Worm (Caenorhabditis elegans) whole organism, L4 larva: Measurements from ENCODE around the gene F46C5.10.

Experiments used
- daf-12 ChIP-seq: fragments of 150-350 bp; optimal IDR thresholded peaks from 2 replicates; lab custom pipeline; 2014; ENCODE audit warnings: missing biosample characterization, missing genetic modification reagents, missing genetic modification characterization
- dmd-6 ChIP-seq: fragments of 200-800 bp; sonication (Bioruptor generic); IDR thresholded peaks from 2 replicates; pipeline ENCODE4 v1.3.6; 2022; ENCODE audit warnings: missing genetic modification reagents, missing genetic modification characterization, missing compliant biosample characterization
- fkh-10 ChIP-seq: fragments of 150-350 bp; optimal IDR thresholded peaks from 2 replicates; lab custom pipeline; 2014; ENCODE audit warnings: missing biosample characterization, missing genetic modification reagents, missing genetic modification characterization
- hif-1 ChIP-seq, 2 experiments: sonication (generic microtip); optimal IDR thresholded peaks; 2 replicates each; lab custom pipeline; 2016 to 2017; ENCODE audit warnings: missing compliant biosample characterization in 2 of 2, missing genetic modification characterization in 2 of 2, missing genetic modification reagents in 2 of 2, missing genotype in 2 of 2, mild to moderate bottlenecking in 1 of 2
- hmg-1.1 ChIP-seq: fragments of 200-800 bp; sonication (Bioruptor generic); IDR thresholded peaks from 2 replicates; pipeline ENCODE4 v1.3.6; 2022; ENCODE audit warnings: missing genetic modification reagents, missing genetic modification characterization, missing compliant biosample characterization
- nhr-111 ChIP-seq: fragments of 200-800 bp; sonication (Bioruptor generic); optimal IDR thresholded peaks from 2 replicates; lab custom pipeline; 2018; ENCODE audit warnings: mild to moderate bottlenecking, missing genetic modification characterization, missing compliant biosample characterization
- nhr-28 ChIP-seq: fragments of 150-350 bp; optimal IDR thresholded peaks from 2 replicates; lab custom pipeline; 2014; ENCODE audit warnings: missing biosample characterization, missing genetic modification characterization
- unc-39 ChIP-seq: sonication (generic microtip); optimal IDR thresholded peaks from 2 replicates; lab custom pipeline; 2017; ENCODE audit warnings: missing biosample characterization, missing genetic modification characterization
- zip-2 ChIP-seq: fragments of 150-350 bp; optimal IDR thresholded peaks from 2 replicates; lab custom pipeline; 2014; ENCODE audit warnings: missing biosample characterization, missing genetic modification characterization

DNA sequence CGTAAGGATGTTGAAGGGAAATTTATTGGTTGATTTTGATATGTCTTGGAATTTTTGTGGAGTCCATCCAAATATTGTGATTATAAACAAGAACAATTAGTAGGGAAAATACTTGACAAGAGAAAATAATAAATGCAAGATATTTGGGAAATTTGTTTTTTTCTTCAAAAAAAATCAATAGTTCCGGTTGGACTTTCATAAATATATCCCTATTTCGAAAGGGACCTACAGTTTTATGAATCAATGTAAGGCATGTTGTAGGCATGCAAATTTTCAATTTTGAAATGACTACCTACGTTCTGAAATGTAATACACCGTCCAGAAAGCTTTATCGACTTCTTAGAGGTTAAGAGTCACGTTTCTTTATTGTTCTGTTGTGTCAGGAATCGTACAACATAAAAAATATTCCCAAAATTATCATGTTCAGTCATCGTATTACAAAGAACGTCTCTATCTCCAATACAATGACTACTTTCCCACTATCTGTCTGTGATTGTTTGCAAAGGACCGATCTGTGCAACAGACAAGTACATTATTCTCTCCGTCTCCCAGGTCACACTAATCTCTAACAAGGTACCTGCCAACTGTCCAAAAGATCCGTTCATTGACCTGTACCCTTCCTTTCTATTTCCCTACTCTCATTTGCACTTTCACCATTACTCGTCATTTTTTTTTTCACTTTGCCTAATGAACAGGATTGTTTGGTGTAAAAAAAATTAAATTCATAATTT, 28.8 kb downstream of the F46C5.10 start, which contains the start of gene F07H5.13:
- TF ChIP-seq daf-12 (tag; lab: Kevin White, UChicago) (no peak), unc-39 (no peak), hif-1 (tag; optimal IDR thresholded peaks at IDR 0.05; lab: Kevin White, UChicago) (peak in 1 of 2 experiments; percentile 35), fkh-10 (GFP tag; lab: Kevin White, UChicago) (no peak), nhr-111 (no peak), hmg-1.1 (0 out of 2 replicates have a peak, but pooled peaks have one; percentile 42), zip-2 (no peak), dmd-6 (GFP tag; lab: Robert Waterston, UW) (no peak), nhr-28 (tag; lab: Kevin White, UChicago) (no peak)
